Fruit fly (Drosophila melanogaster) Kc167 (cell line): ENCODE measurements around the gene CG18258.

ENCODE experiments used
- Myc ChIP-seq: fragments of >200 bp; optimal IDR thresholded peaks from 2 replicates; lab custom pipeline; 2017; ENCODE audit warnings: missing external identifiers
- Sin3A ChIP-seq: fragments of >200 bp; optimal IDR thresholded peaks from 2 replicates; lab custom pipeline; 2018; ENCODE audit warnings: missing external identifiers
- h ChIP-seq: fragments of >200 bp; optimal IDR thresholded peaks from 3 replicates; lab custom pipeline; 2018; ENCODE audit warnings: missing external identifiers
- insv ChIP-seq: fragments of >200 bp; optimal IDR thresholded peaks from 3 replicates; lab custom pipeline; 2018; ENCODE audit warnings: missing external identifiers
- psq ChIP-seq: fragments of >200 bp; optimal IDR thresholded peaks from 2 replicates; lab custom pipeline; 2017; ENCODE audit warnings: missing external identifiers
- ttk ChIP-seq: sonication (Bioruptor generic); optimal IDR thresholded peaks from 2 replicates; lab custom pipeline; 2017; ENCODE audit warnings: missing external identifiers

Gene CG18258

DNA sequence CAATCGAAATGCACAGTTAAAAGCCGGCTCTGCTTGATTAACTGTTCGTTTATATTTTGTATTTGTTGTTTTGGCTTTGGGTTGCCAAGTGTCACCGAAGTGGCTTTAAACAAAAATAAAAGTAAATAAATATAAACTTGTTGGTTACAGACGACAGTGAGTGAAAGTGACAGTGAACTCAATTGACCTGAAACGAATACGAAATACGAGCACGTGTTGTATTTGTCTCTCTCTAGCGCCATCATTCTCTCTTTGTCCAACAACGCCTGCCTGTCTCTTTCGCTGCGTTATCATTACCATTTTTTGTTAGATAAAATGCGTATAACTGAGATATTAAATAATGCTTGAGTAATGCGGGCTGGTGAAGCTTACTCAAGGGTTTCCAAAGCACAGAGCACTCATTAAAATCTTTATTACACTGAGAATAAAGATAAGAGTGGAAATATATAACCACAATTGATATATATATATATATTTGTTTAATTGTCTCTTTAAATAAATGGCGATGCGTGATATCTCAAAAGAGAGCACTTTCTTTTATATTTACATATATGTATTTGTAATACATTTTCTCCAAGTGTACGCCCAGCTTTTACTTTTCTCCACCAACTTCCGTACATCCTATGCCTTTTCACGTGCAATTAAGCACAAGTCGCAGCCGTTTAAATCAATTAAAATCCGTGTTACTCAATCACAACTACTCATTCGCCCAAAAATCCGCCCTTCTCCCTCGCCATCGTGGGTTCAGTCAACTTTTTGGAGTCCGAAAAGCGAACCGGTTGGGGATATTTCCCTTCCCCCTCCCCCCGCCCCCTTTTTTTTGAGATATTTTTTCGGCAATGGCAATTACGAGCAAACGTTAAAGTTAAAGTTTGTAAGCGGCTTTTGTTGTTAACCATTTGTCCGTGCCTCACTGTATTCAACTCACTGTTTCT lies 30.6 kb upstream of the CG18258 start:
- TF ChIP-seq insv (lab: Kevin White, UChicago): no peak
- TF ChIP-seq ttk: no peak
- TF ChIP-seq psq (lab: Kevin White, UChicago): no peak
- TF ChIP-seq Sin3A (lab: Kevin White, UChicago): no peak
- TF ChIP-seq Myc (lab: Kevin White, UChicago): no peak
- TF ChIP-seq h (lab: Kevin White, UChicago): no peak

DNA sequence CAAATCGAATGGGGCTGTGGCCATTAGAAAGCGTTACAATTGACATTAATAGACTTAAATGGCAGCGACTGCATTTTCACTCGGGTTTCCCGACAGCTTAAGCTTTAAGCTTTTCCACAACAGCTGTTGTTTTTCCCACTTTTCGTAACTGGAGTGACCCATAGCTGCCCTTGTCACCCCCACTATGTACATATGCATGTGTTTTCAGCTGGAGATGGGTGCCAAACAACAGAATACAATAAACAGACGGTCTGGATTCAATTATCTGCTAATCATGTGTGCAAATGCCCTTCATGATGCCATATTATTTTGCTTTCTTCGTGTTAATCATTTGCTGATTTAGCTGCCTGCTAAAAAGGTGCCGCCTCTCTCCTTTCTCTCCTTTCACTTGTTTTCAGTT lies 28.6 kb upstream of the CG18258 start:
- TF ChIP-seq psq (lab: Kevin White, UChicago) (no peak), ttk (no peak), insv (lab: Kevin White, UChicago) (no peak), Myc (lab: Kevin White, UChicago) (no peak), Sin3A (lab: Kevin White, UChicago) (no peak), h (lab: Kevin White, UChicago) (no peak)

dm6 chrX:17186432-17186831 lies 25.7 kb upstream of the CG18258 start:
- TF ChIP-seq psq (lab: Kevin White, UChicago) (no peak), Sin3A (lab: Kevin White, UChicago) (no peak), ttk (no peak), Myc (lab: Kevin White, UChicago) (no peak), h (lab: Kevin White, UChicago) (no peak), insv (lab: Kevin White, UChicago) (no peak)

- TF ChIP-seq Sin3A (lab: Kevin White, UChicago): no peak
- no peak for TF ChIP-seq h (lab: Kevin White, UChicago)
- TF ChIP-seq Myc (lab: Kevin White, UChicago): no peak
- TF ChIP-seq insv (lab: Kevin White, UChicago): no peak
- no peak for TF ChIP-seq psq (lab: Kevin White, UChicago)
- no peak for TF ChIP-seq ttk
Observed at dm6 chrX:17187495-17187894, 24.6 kb upstream of the CG18258 start.

DNA sequence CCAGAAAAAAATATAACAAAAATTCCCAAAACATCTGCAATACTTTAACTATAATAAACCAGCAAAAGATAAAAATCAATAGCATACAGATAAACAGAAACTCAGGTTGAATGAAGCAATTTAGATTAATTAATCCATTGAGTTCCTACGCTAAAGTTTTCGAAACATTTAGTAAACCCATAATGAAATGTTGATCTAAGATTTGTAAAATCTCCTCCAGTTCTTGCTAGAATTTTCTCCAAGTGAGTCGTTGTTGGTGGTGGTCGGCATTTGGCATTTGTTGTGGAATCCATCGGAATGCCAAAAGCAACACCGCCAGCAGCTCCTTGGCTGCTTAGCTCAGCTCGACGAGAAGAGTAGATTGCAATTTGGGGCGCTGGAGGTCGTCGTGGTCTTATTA lies 23.9 kb upstream of the CG18258 start:
- no peak for TF ChIP-seq psq (lab: Kevin White, UChicago)
- no peak for TF ChIP-seq h (lab: Kevin White, UChicago)
- no peak for TF ChIP-seq Sin3A (lab: Kevin White, UChicago)
- TF ChIP-seq insv (lab: Kevin White, UChicago): no peak
- TF ChIP-seq ttk: no peak
- TF ChIP-seq Myc (lab: Kevin White, UChicago): no peak

DNA sequence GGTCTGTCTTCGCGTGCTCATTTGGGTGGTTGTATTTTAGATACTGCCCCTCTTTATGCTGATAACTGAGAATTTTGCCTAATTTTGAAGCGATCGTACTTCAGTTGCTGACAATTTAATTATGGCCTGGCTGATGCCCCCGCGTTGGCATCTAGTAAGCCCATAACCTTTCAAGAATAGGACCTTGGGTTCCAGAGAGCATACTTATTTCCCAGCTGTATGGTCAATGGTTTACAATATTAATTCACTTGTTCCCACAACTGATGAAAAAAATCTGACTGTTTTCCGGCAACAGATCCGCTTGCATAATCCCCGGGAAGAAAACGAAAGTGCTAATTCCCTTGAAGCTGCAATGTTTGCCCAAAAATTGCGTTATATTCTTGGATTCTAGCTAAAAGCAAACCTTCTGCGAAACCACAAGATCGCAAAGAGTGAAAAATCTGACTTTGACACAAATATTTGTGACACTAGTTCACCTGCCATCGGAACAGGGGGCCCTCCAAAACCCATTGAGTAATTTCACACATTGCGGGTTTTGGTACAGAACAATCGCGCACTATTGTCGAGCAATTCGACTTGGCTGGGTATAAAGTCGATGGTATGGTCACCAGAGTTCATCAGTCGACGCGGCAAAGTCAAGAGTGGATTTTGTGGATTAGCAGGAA lies 9.5 kb upstream of the CG18258 start, which contains the start of the genes TTLL1A and CG5070:
TTLL1A (minus strand) TSS at position 101 of the 665 bp plus-strand sequence.
CG5070 (plus strand) TSS at position 615 of the 665 bp plus-strand sequence.
- TF ChIP-seq Sin3A (lab: Kevin White, UChicago): no peak
- no peak for TF ChIP-seq Myc (lab: Kevin White, UChicago)
- TF ChIP-seq h (lab: Kevin White, UChicago): no peak
- TF ChIP-seq insv (lab: Kevin White, UChicago): no peak
- TF ChIP-seq ttk: no peak
- no peak for TF ChIP-seq psq (lab: Kevin White, UChicago)

dm6 chrX:17205028-17205427 lies 7.1 kb upstream of the CG18258 start:
- TF ChIP-seq ttk: no peak
- no peak for TF ChIP-seq Myc (lab: Kevin White, UChicago)
- TF ChIP-seq h (lab: Kevin White, UChicago): no peak
- no peak for TF ChIP-seq psq (lab: Kevin White, UChicago)
- TF ChIP-seq insv (lab: Kevin White, UChicago): no peak
- no peak for TF ChIP-seq Sin3A (lab: Kevin White, UChicago)

dm6 chrX:17206046-17206445 lies 6.1 kb upstream of the CG18258 start, which contains the start of gene CG32564:
Gene CG32564 (plus strand): TSS chrX:17206407.
- TF ChIP-seq psq (lab: Kevin White, UChicago) (no peak), Sin3A (lab: Kevin White, UChicago) (no peak), Myc (lab: Kevin White, UChicago) (no peak), h (lab: Kevin White, UChicago) (no peak), insv (lab: Kevin White, UChicago) (no peak)

dm6 chrX:17207865-17208486 lies 4.1 kb upstream of the CG18258 start, which contains the start of gene CG32563:
Gene CG32563 (plus strand): TSS chrX:17208436.
- TF ChIP-seq insv (lab: Kevin White, UChicago) (no peak), Myc (lab: Kevin White, UChicago) (no peak), psq (lab: Kevin White, UChicago) (no peak), ttk (no peak), h (lab: Kevin White, UChicago) (no peak), Sin3A (lab: Kevin White, UChicago) (no peak)

DNA sequence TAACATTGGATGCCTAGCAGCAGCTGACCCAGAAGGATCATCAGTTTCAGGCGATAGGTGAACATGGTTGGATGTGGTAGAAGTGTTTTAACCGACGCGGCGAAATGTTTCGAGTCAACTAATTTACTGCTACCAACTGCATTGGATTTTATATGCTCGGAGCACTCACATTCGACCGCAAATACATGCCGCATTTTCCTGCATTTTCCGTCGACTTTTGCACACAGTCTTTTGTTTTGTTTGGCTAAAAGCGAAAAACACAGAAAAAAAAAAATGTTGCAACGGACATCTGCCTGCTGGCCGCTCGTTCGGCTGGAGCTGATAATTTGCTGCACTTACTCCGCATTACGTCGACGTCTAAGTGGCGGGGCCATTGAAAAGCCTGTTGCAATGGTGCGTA lies 2.2 kb upstream of the CG18258 start, which contains the start of gene CG12995:
CG12995 (minus strand) TSS at position 101 of the 400 bp plus-strand sequence.
- no peak for TF ChIP-seq h (lab: Kevin White, UChicago)
- no peak for TF ChIP-seq Myc (lab: Kevin White, UChicago)
- TF ChIP-seq psq (lab: Kevin White, UChicago): no peak
- no peak for TF ChIP-seq insv (lab: Kevin White, UChicago)

- no peak for TF ChIP-seq Sin3A (lab: Kevin White, UChicago)
- no peak for TF ChIP-seq insv (lab: Kevin White, UChicago)
- no peak for TF ChIP-seq psq (lab: Kevin White, UChicago)
- no peak for TF ChIP-seq Myc (lab: Kevin White, UChicago)
Observed at dm6 chrX:17215004-17215403, 2.9 kb downstream of the CG18258 start, which contains the start of gene CG5162. Gene CG5162 (plus strand): TSS chrX:17215304.
